Worm (Caenorhabditis elegans) whole organism, midembryonic: ENCODE measurements around the gene K11E4.1.

Experiments
- T22C8.4 ChIP-seq: fragments of 200-800 bp; sonication (Bioruptor generic); IDR thresholded peaks from 2 replicates; pipeline ENCODE4 v1.3.6; 2022; ENCODE audit warnings: missing genetic modification characterization, missing compliant biosample characterization
- cog-1 ChIP-seq: sonication (generic microtip); optimal IDR thresholded peaks from 2 replicates; lab custom pipeline; 2016; ENCODE audit warnings: missing genetic modification characterization, missing compliant biosample characterization
- flt-1 ChIP-seq: fragments of 200-800 bp; sonication (Bioruptor generic); IDR thresholded peaks from 2 replicates; pipeline ENCODE4 v1.3.6; 2022; ENCODE audit warnings: missing genetic modification characterization, missing compliant biosample characterization
- med-1 ChIP-seq: sonication (generic microtip); optimal IDR thresholded peaks from 2 replicates; lab custom pipeline; 2017; ENCODE audit warnings: missing genetic modification characterization, mild to moderate bottlenecking, missing compliant biosample characterization, antibody characterized with exemption, missing genetic modification reagents; ENCODE audit not compliant: insufficient read depth
- tab-1 ChIP-seq: fragments of 200-800 bp; sonication (Bioruptor generic); IDR thresholded peaks from 2 replicates; pipeline ENCODE4 v1.3.6; 2022; ENCODE audit warnings: missing genetic modification characterization, missing compliant biosample characterization
- ztf-23 ChIP-seq: fragments of 200-800 bp; sonication (Bioruptor generic); IDR thresholded peaks from 2 replicates; pipeline ENCODE4 v1.3.6; 2022; ENCODE audit warnings: missing genetic modification reagents, missing genetic modification characterization, missing compliant biosample characterization
- ztf-29 ChIP-seq: fragments of 200-800 bp; sonication (Bioruptor generic); IDR thresholded peaks from 2 replicates; pipeline ENCODE4 v1.3.6; 2022; ENCODE audit warnings: missing genetic modification reagents, missing genetic modification characterization, missing compliant biosample characterization

- peak; percentile 98 for TF ChIP-seq cog-1 (tag; lab: Kevin White, UChicago)
- TF ChIP-seq T22C8.4 = peak; percentile 99
- TF ChIP-seq ztf-23 (GFP tag; lab: Robert Waterston, UW) = peak; percentile 98
- TF ChIP-seq tab-1 (GFP tag; lab: Robert Waterston, UW) = peak; percentile 100
- TF ChIP-seq ztf-29 (GFP tag; lab: Robert Waterston, UW) = peak; percentile 99
- TF ChIP-seq flt-1 (GFP tag; lab: Robert Waterston, UW) = peak; percentile 99
- TF ChIP-seq med-1 (GFP tag; lab: Kevin White, UChicago) = peak; percentile 86
Observed at ce11 chrX:13665447-13665846, 48.5 kb upstream of the K11E4.1 start.
